Fruit fly (Drosophila melanogaster) whole organism, prepupa: Measurements from ENCODE around the gene CG42729.

ENCODE experiments used
- CG10631 ChIP-seq: fragments of 200-800 bp; sonication (Bioruptor generic); optimal IDR thresholded peaks from 2 replicates; lab custom pipeline; 2016; ENCODE audit warnings: missing biosample characterization, missing genetic modification characterization
- CG10669 ChIP-seq: fragments of 200-800 bp; sonication (Bioruptor generic); optimal IDR thresholded peaks from 3 replicates; lab custom pipeline; 2018; ENCODE audit warnings: missing biosample characterization, mild to moderate bottlenecking, missing genetic modification characterization, moderate library complexity
- CG11762 ChIP-seq: fragments of 200-800 bp; sonication (Bioruptor generic); optimal IDR thresholded peaks from 3 replicates; lab custom pipeline; 2016; ENCODE audit warnings: missing biosample characterization, missing genetic modification characterization; ENCODE audit not compliant: insufficient read depth
- CG11902 ChIP-seq: fragments of 200-800 bp; sonication (Bioruptor generic); optimal IDR thresholded peaks from 3 replicates; lab custom pipeline; 2016; ENCODE audit warnings: missing biosample characterization, missing genetic modification characterization
- CG15336 ChIP-seq: fragments of 200-800 bp; sonication (Bioruptor generic); IDR thresholded peaks from 2 replicates; pipeline ENCODE4 v1.3.6; 2022; ENCODE audit warnings: missing biosample characterization, missing genetic modification characterization
- CG16779 ChIP-seq: fragments of 200-800 bp; sonication (Bioruptor generic); optimal IDR thresholded peaks from 3 replicates; lab custom pipeline; 2017; ENCODE audit warnings: missing biosample characterization, mild to moderate bottlenecking, missing genetic modification characterization
- CG3032 ChIP-seq: fragments of 200-800 bp; optimal IDR thresholded peaks from 2 replicates; lab custom pipeline; 2019; ENCODE audit warnings: missing biosample characterization, mild to moderate bottlenecking, missing genetic modification characterization, moderate library complexity
- CG31627 ChIP-seq: fragments of 200-800 bp; sonication (Bioruptor generic); optimal IDR thresholded peaks from 3 replicates; lab custom pipeline; 2016; ENCODE audit warnings: missing biosample characterization, missing genetic modification characterization
- CG32006 ChIP-seq: fragments of 200-800 bp; sonication (Bioruptor generic); optimal IDR thresholded peaks from 3 replicates; lab custom pipeline; 2017; ENCODE audit warnings: missing biosample characterization, mild to moderate bottlenecking, missing genetic modification characterization
- CG34406 ChIP-seq: fragments of 200-800 bp; sonication (Bioruptor generic); optimal IDR thresholded peaks from 3 replicates; lab custom pipeline; 2016; ENCODE audit warnings: missing biosample characterization, missing genetic modification characterization
- CG6163 ChIP-seq: fragments of 200-800 bp; sonication (Bioruptor generic); IDR thresholded peaks from 3 replicates; pipeline ENCODE4 v1.3.6; 2022; ENCODE audit warnings: missing biosample characterization, missing genetic modification characterization
- CG6792 ChIP-seq: fragments of 200-800 bp; sonication (Bioruptor generic); optimal IDR thresholded peaks from 3 replicates; lab custom pipeline; 2016; ENCODE audit warnings: missing biosample characterization, missing genetic modification characterization
- CG6808 ChIP-seq: fragments of 200-800 bp; sonication (Bioruptor generic); optimal IDR thresholded peaks from 3 replicates; lab custom pipeline; 2017; ENCODE audit warnings: missing biosample characterization, missing genetic modification characterization, mild to moderate bottlenecking, moderate library complexity, missing genetic modification reagents
- CG6854 ChIP-seq: fragments of 200-800 bp; sonication (Bioruptor generic); optimal IDR thresholded peaks from 2 replicates; lab custom pipeline; 2017; ENCODE audit warnings: missing biosample characterization, mild to moderate bottlenecking, missing genetic modification characterization
- CG7368 ChIP-seq: fragments of 200-800 bp; sonication (Bioruptor generic); optimal IDR thresholded peaks from 3 replicates; lab custom pipeline; 2016; ENCODE audit warnings: missing biosample characterization, missing genetic modification characterization
- CG8319 ChIP-seq: fragments of 200-800 bp; sonication (Bioruptor generic); optimal IDR thresholded peaks from 3 replicates; lab custom pipeline; 2016; ENCODE audit warnings: missing biosample characterization, missing genetic modification characterization
- Eip75B ChIP-seq: fragments of 200-800 bp; sonication (Bioruptor generic); optimal IDR thresholded peaks from 3 replicates; lab custom pipeline; 2016; ENCODE audit warnings: missing biosample characterization, missing genetic modification characterization
- Eip78C ChIP-seq: fragments of 200-800 bp; sonication (Bioruptor generic); peaks from one replicate; lab custom pipeline; 2016; ENCODE audit warnings: missing biosample characterization, missing genetic modification characterization
- Eip93F ChIP-seq: fragments of 200-800 bp; sonication (Bioruptor generic); optimal IDR thresholded peaks from 2 replicates; lab custom pipeline; 2016; ENCODE audit warnings: missing biosample characterization, mild to moderate bottlenecking, missing genetic modification characterization
- Ets21C ChIP-seq: fragments of 200-800 bp; sonication (Bioruptor generic); optimal IDR thresholded peaks from 3 replicates; lab custom pipeline; 2016; ENCODE audit warnings: missing biosample characterization, missing genetic modification characterization
- Ets96B ChIP-seq: fragments of 200-800 bp; optimal IDR thresholded peaks from 2 replicates; lab custom pipeline; 2019; ENCODE audit warnings: missing biosample characterization, mild to moderate bottlenecking, missing genetic modification characterization, moderate library complexity
- Met ChIP-seq: fragments of 200-800 bp; sonication (Bioruptor generic); optimal IDR thresholded peaks from 3 replicates; lab custom pipeline; 2016; ENCODE audit warnings: missing biosample characterization, missing genetic modification characterization
- Sox14 ChIP-seq: fragments of 200-800 bp; sonication (Bioruptor generic); optimal IDR thresholded peaks from 3 replicates; lab custom pipeline; 2016; ENCODE audit warnings: missing biosample characterization, missing genetic modification characterization
- achi ChIP-seq: fragments of 200-800 bp; sonication (Bioruptor generic); optimal IDR thresholded peaks from 3 replicates; lab custom pipeline; 2016; ENCODE audit warnings: missing biosample characterization, missing genetic modification characterization
- cyc ChIP-seq: fragments of 200-800 bp; sonication (Bioruptor generic); optimal IDR thresholded peaks from 3 replicates; lab custom pipeline; 2016; ENCODE audit warnings: missing biosample characterization, missing genetic modification characterization
- dac ChIP-seq: fragments of 200-800 bp; sonication (Bioruptor generic); optimal IDR thresholded peaks from 2 replicates; lab custom pipeline; 2017; ENCODE audit warnings: missing biosample characterization, mild to moderate bottlenecking, missing genetic modification characterization
- eg ChIP-seq: fragments of 200-800 bp; sonication (Bioruptor generic); IDR thresholded peaks from 3 replicates; pipeline ENCODE4 v1.3.6; 2022; ENCODE audit warnings: missing biosample characterization, missing genetic modification characterization
- esn ChIP-seq: fragments of 200-800 bp; sonication (Bioruptor generic); optimal IDR thresholded peaks from 2 replicates; lab custom pipeline; 2016; ENCODE audit warnings: missing biosample characterization, mild to moderate bottlenecking, missing genetic modification characterization, moderate library complexity
- fd59A ChIP-seq: fragments of 200-800 bp; sonication (Bioruptor generic); optimal IDR thresholded peaks from 2 replicates; lab custom pipeline; 2017; ENCODE audit warnings: missing biosample characterization, mild to moderate bottlenecking, missing genetic modification characterization, missing genetic modification reagents
- fkh ChIP-seq: fragments of 200-800 bp; sonication (Bioruptor generic); optimal IDR thresholded peaks from 3 replicates; lab custom pipeline; 2017; ENCODE audit warnings: missing biosample characterization, mild to moderate bottlenecking, missing genetic modification characterization, moderate library complexity
- net ChIP-seq: fragments of 200-800 bp; sonication (Bioruptor generic); optimal IDR thresholded peaks from 3 replicates; lab custom pipeline; 2016; ENCODE audit warnings: missing biosample characterization, missing genetic modification characterization
- spab ChIP-seq: fragments of 200-800 bp; sonication (Bioruptor generic); optimal IDR thresholded peaks from 2 replicates; lab custom pipeline; 2017; ENCODE audit warnings: missing biosample characterization, mild to moderate bottlenecking, missing genetic modification characterization, missing genetic modification reagents
- ss ChIP-seq, 2 experiments: fragments of 200-800 bp; sonication (Bioruptor generic); optimal IDR thresholded peaks; 2 replicates in 1 of 2; 3 replicates in 1 of 2; lab custom pipeline; 2017 to 2018; ENCODE audit warnings: mild to moderate bottlenecking in 2 of 2, missing biosample characterization in 2 of 2, missing genetic modification characterization in 2 of 2, moderate library complexity in 1 of 2
- svp ChIP-seq: fragments of 200-800 bp; sonication (Bioruptor generic); peaks from one replicate; lab custom pipeline; 2016; ENCODE audit warnings: missing biosample characterization, missing genetic modification characterization
- topi ChIP-seq: fragments of 200-800 bp; sonication (Bioruptor generic); optimal IDR thresholded peaks from 3 replicates; lab custom pipeline; 2016; ENCODE audit warnings: missing biosample characterization, missing genetic modification characterization
- vri ChIP-seq: fragments of 200-800 bp; sonication (Bioruptor generic); optimal IDR thresholded peaks from 3 replicates; lab custom pipeline; 2016; ENCODE audit warnings: missing biosample characterization, mild to moderate bottlenecking, missing genetic modification characterization

The CG42729 gene

dm6 chr3L:15527416-15527815, at the start of gene CG42729:
TSS of gene CG42729 (minus strand) at chr3L:15527516.
- TF ChIP-seq Met (GFP tag; lab: Kevin White, UChicago) (no peak), net (GFP tag; lab: Kevin White, UChicago) (no peak)

- TF ChIP-seq CG3032 (tag; lab: Kevin White, UChicago) (no peak), CG6792 (GFP tag; lab: Kevin White, UChicago) (no peak), CG11762 (GFP tag; lab: Kevin White, UChicago) (no peak), dac (no peak), CG10669 (GFP tag; lab: Kevin White, UChicago) (no peak), svp (GFP tag; lab: Kevin White, UChicago) (no peak), topi (GFP tag; lab: Kevin White, UChicago) (no peak), CG34406 (GFP tag; lab: Kevin White, UChicago) (no peak), CG11902 (GFP tag; lab: Kevin White, UChicago) (no peak), CG6808 (no peak), CG15336 (no peak), CG16779 (tag; lab: Kevin White, UChicago) (no peak), Eip75B (GFP tag; lab: Kevin White, UChicago) (no peak), Eip93F (GFP tag; lab: Kevin White, UChicago) (no peak), spab (GFP tag; lab: Kevin White, UChicago) (no peak), fd59A (GFP tag; lab: Kevin White, UChicago) (no peak), Ets96B (no peak), CG31627 (GFP tag; lab: Kevin White, UChicago) (no peak), CG7368 (no peak)
Observed at dm6 chr3L:15576357-15576756, 49.0 kb upstream of the CG42729 start, which contains the start of gene Ufsp2. TSS of gene Ufsp2 (plus strand) at chr3L:15576570.

- peak; percentile 94 for TF ChIP-seq svp (GFP tag; lab: Kevin White, UChicago)
- TF ChIP-seq ss (GFP tag; optimal IDR thresholded peaks at IDR 0.05; lab: Kevin White, UChicago), result no peak
Observed at dm6 chr3L:15570571-15570970, 43.3 kb upstream of the CG42729 start.

dm6 chr3L:15568748-15569147, 41.4 kb upstream of the CG42729 start:
- TF ChIP-seq svp (GFP tag; lab: Kevin White, UChicago) (peak; percentile 84), Ets21C (no peak), cyc (GFP tag; lab: Kevin White, UChicago) (no peak)
- TF ChIP-seq, all 60 proteins: peak for 1

dm6 chr3L:15566484-15566955, 39.2 kb upstream of the CG42729 start:
- TF ChIP-seq eg (GFP tag; lab: Robert Waterston, UW) (peak; percentile 6; the same call in 1 of the 3 replicates), Sox14 (GFP tag; lab: Kevin White, UChicago) (peak; percentile 45), CG34406 (GFP tag; lab: Kevin White, UChicago) (peak; percentile 38), CG32006 (GFP tag; lab: Kevin White, UChicago) (no peak), svp (GFP tag; lab: Kevin White, UChicago) (peak; percentile 65), Eip78C (GFP tag; lab: Kevin White, UChicago) (peak; percentile 84), vri (GFP tag; lab: Kevin White, UChicago) (peak; percentile 71), CG3032 (tag; lab: Kevin White, UChicago) (no peak), CG6808 (no peak), CG6163 (GFP tag; lab: Robert Waterston, UW) (peak; percentile 61; the same call in 2 of the 3 replicates), CG6854 (GFP tag; lab: Kevin White, UChicago) (peak; percentile 13), Eip75B (GFP tag; lab: Kevin White, UChicago) (no peak), CG16779 (tag; lab: Kevin White, UChicago) (peak; percentile 51), esn (GFP tag; lab: Kevin White, UChicago) (peak; percentile 6), fkh (peak; percentile 100), topi (GFP tag; lab: Kevin White, UChicago) (peak; percentile 1), achi (GFP tag; lab: Kevin White, UChicago) (no peak), ss (GFP tag; optimal IDR thresholded peaks at IDR 0.05; lab: Kevin White, UChicago) (peak in 1 of 2 experiments; percentile 32), CG10631 (no peak), CG8319 (GFP tag; lab: Kevin White, UChicago) (peak; percentile 76)
